Worm (Caenorhabditis elegans): Measurements from ENCODE around the gene scp-1.

ce11 chrII:9345794-9346193 is 12.0 kb downstream of the scp-1 start:
- TF ChIP-seq pag-3 (tag; optimal IDR thresholded peaks at IDR 0.05; ENCODE audit: borderline replicate concordance) = no peak
- TF ChIP-seq F13H6.1 (tag; optimal IDR thresholded peaks at IDR 0.05) = no peak
- TF ChIP-seq ceh-2 (tag; optimal IDR thresholded peaks at IDR 0.05) = no peak
- no peak for TF ChIP-seq unc-86 (tag; optimal IDR thresholded peaks at IDR 0.05)
- no peak for TF ChIP-seq pros-1 (tag; optimal IDR thresholded peaks at IDR 0.05)

Data from whole organism, late embryonic.